Worm (Caenorhabditis elegans) whole organism, L3 larva: Measurements from ENCODE around the gene ztf-8.
A peak's percentile ranks its signal among the peaks of the same experiment; 100 is the strongest.

Experiments used
- ZK546.5 ChIP-seq: sonication (generic microtip); optimal IDR thresholded peaks from 2 replicates; lab custom pipeline; 2017; ENCODE audit warnings: missing biosample characterization, missing genetic modification characterization
- aly-2 ChIP-seq: fragments of 150-350 bp; optimal IDR thresholded peaks from 2 replicates; lab custom pipeline; 2014; ENCODE audit warnings: missing biosample characterization, missing genetic modification characterization
- ama-1 ChIP-seq: fragments of 150-350 bp; optimal IDR thresholded peaks from 2 replicates; lab custom pipeline; 2018
- ceh-16 ChIP-seq: sonication (generic microtip); optimal IDR thresholded peaks from 2 replicates; lab custom pipeline; 2017; ENCODE audit warnings: missing biosample characterization, missing genetic modification characterization
- ceh-9 ChIP-seq: sonication (generic microtip); optimal IDR thresholded peaks from 2 replicates; lab custom pipeline; 2018; ENCODE audit warnings: missing biosample characterization, missing genetic modification characterization
- daf-12 ChIP-seq: fragments of 150-350 bp; optimal IDR thresholded peaks from 2 replicates; lab custom pipeline; 2014; ENCODE audit warnings: missing biosample characterization, missing genetic modification reagents, missing genetic modification characterization
- egl-27 ChIP-seq: sonication (generic microtip); optimal IDR thresholded peaks from 4 replicates; lab custom pipeline; 2017; ENCODE audit warnings: missing biosample characterization, missing genetic modification reagents, missing genetic modification characterization
- egl-5 ChIP-seq: fragments of 150-350 bp; optimal IDR thresholded peaks from 2 replicates; lab custom pipeline; 2017; ENCODE audit warnings: missing biosample characterization, missing genetic modification reagents, missing genetic modification characterization, inconsistent platforms
- elt-1 ChIP-seq: fragments of 150-350 bp; optimal IDR thresholded peaks from 2 replicates; lab custom pipeline; 2014; ENCODE audit warnings: missing biosample characterization, missing genetic modification characterization
- elt-2 ChIP-seq: sonication (generic microtip); optimal IDR thresholded peaks from 2 replicates; lab custom pipeline; 2016; ENCODE audit warnings: missing genetic modification reagents, mild to moderate bottlenecking, missing genetic modification characterization, missing compliant biosample characterization
- fkh-2 ChIP-seq: fragments of 150-350 bp; optimal IDR thresholded peaks from 2 replicates; lab custom pipeline; 2014; ENCODE audit warnings: missing biosample characterization, missing genetic modification reagents, missing genetic modification characterization
- fos-1 ChIP-seq: fragments of 150-350 bp; optimal IDR thresholded peaks from 2 replicates; lab custom pipeline; 2014; ENCODE audit warnings: missing biosample characterization, missing genetic modification characterization
- hmg-11 ChIP-seq: sonication (generic microtip); optimal IDR thresholded peaks from 2 replicates; lab custom pipeline; 2016; ENCODE audit warnings: missing genetic modification characterization, missing compliant biosample characterization
- lin-15B ChIP-seq: fragments of 150-350 bp; optimal IDR thresholded peaks from 2 replicates; lab custom pipeline; 2014; ENCODE audit warnings: missing biosample characterization, missing genetic modification characterization
- lsy-12 ChIP-seq: sonication (generic microtip); optimal IDR thresholded peaks from 2 replicates; lab custom pipeline; 2016; ENCODE audit warnings: mild to moderate bottlenecking, missing genetic modification characterization, missing compliant biosample characterization
- mdl-1 ChIP-seq: fragments of 150-350 bp; optimal IDR thresholded peaks from 2 replicates; lab custom pipeline; 2014; ENCODE audit warnings: missing biosample characterization, missing genetic modification characterization
- mml-1 ChIP-seq: fragments of 150-350 bp; sonication (generic microtip); optimal IDR thresholded peaks from 3 replicates; lab custom pipeline; 2014; ENCODE audit warnings: missing biosample characterization, missing genetic modification characterization
- nfya-1 ChIP-seq: sonication (generic microtip); optimal IDR thresholded peaks from 2 replicates; lab custom pipeline; 2017; ENCODE audit warnings: missing genetic modification characterization, mild to moderate bottlenecking, missing compliant biosample characterization, antibody characterized with exemption, moderate library complexity; ENCODE audit not compliant: insufficient read depth
- nhr-11 ChIP-seq: fragments of 150-350 bp; optimal IDR thresholded peaks from 2 replicates; lab custom pipeline; 2014; ENCODE audit warnings: missing biosample characterization, missing genetic modification characterization
- nhr-12 ChIP-seq: fragments of 150-350 bp; optimal IDR thresholded peaks from 2 replicates; lab custom pipeline; 2014; ENCODE audit warnings: missing biosample characterization, missing genetic modification characterization
- nhr-23 ChIP-seq: fragments of 150-350 bp; optimal IDR thresholded peaks from 2 replicates; lab custom pipeline; 2014; ENCODE audit warnings: missing biosample characterization, missing genetic modification reagents, missing genetic modification characterization
- nhr-237 ChIP-seq: fragments of 150-350 bp; optimal IDR thresholded peaks from 2 replicates; lab custom pipeline; 2014; ENCODE audit warnings: missing biosample characterization, missing genetic modification characterization
- nhr-25 ChIP-seq: sonication (generic microtip); optimal IDR thresholded peaks from 2 replicates; lab custom pipeline; 2017; ENCODE audit warnings: missing biosample characterization, missing genetic modification characterization
- nhr-28 ChIP-seq: fragments of 150-350 bp; optimal IDR thresholded peaks from 2 replicates; lab custom pipeline; 2014; ENCODE audit warnings: missing biosample characterization, missing genetic modification characterization
- nhr-43 ChIP-seq: sonication (generic microtip); optimal IDR thresholded peaks from 2 replicates; lab custom pipeline; 2016; ENCODE audit warnings: mild to moderate bottlenecking, missing genetic modification characterization, missing compliant biosample characterization; ENCODE audit not compliant: poor library complexity, severe bottlenecking
- pha-4 ChIP-seq: fragments of 150-350 bp; optimal IDR thresholded peaks from 2 replicates; lab custom pipeline; 2014; ENCODE audit warnings: missing biosample characterization, missing genetic modification reagents, missing genetic modification characterization
- pqm-1 ChIP-seq: fragments of 150-350 bp; optimal IDR thresholded peaks from 2 replicates; lab custom pipeline; 2017; ENCODE audit warnings: missing biosample characterization, missing genetic modification characterization, inconsistent platforms
- sea-2 ChIP-seq: fragments of 150-350 bp; sonication (generic microtip); optimal IDR thresholded peaks from 4 replicates; lab custom pipeline; 2014; ENCODE audit warnings: missing biosample characterization, missing genetic modification reagents, missing genetic modification characterization
- skn-1 ChIP-seq: fragments of 150-350 bp; optimal IDR thresholded peaks from 2 replicates; lab custom pipeline; 2014; ENCODE audit warnings: missing biosample characterization, missing genetic modification characterization
- snpc-4 ChIP-seq: fragments of 150-350 bp; optimal IDR thresholded peaks from 2 replicates; lab custom pipeline; 2014; ENCODE audit warnings: missing biosample characterization, missing genetic modification characterization
- tbx-2 ChIP-seq: sonication (generic microtip); optimal IDR thresholded peaks from 2 replicates; lab custom pipeline; 2016; ENCODE audit warnings: mild to moderate bottlenecking, missing genetic modification characterization, missing compliant biosample characterization
- unc-39 ChIP-seq: sonication (generic microtip); optimal IDR thresholded peaks from 4 replicates; lab custom pipeline; 2017; ENCODE audit warnings: missing biosample characterization, missing genetic modification characterization
- unc-62 ChIP-seq: fragments of 150-350 bp; sonication (generic microtip); optimal IDR thresholded peaks from 4 replicates; lab custom pipeline; 2014; ENCODE audit warnings: missing biosample characterization, missing genetic modification reagents, missing genetic modification characterization
- zag-1 ChIP-seq: fragments of 150-350 bp; optimal IDR thresholded peaks from 2 replicates; lab custom pipeline; 2014; ENCODE audit warnings: missing biosample characterization, missing genetic modification characterization
- ztf-11 ChIP-seq: fragments of 150-350 bp; optimal IDR thresholded peaks from 2 replicates; lab custom pipeline; 2014; ENCODE audit warnings: missing biosample characterization, missing genetic modification characterization

Gene ztf-8

DNA sequence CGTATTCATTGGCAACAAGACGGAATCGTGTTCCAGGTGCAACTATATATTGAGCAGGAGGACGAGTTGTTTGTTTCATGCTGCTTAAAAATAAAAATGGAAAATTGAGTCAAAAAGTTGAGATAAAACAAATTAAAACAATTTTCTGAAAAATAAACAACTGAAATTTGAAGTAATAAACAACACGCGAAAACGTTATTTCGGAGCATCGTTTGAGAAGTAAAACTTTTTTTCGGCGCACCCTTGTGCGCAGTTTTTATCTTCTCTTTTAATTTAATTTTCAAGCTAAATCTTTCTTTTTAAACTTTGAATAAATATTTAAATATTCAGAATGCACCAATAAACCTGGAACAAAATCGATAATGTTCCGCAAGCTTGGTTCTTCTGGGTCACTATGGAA, 19.2 kb downstream of the ztf-8 start, which contains the start of the genes sumv-1 and gop-1:
TSS of gene sumv-1 (minus strand) at position 80 of the 400 bp plus-strand sequence.
TSS of gene gop-1 (plus strand) at position 331 of the 400 bp plus-strand sequence.
- TF ChIP-seq daf-12 (tag; lab: Kevin White, UChicago) (no peak), pha-4 (tag; lab: Kevin White, UChicago) (peak; percentile 42)

DNA sequence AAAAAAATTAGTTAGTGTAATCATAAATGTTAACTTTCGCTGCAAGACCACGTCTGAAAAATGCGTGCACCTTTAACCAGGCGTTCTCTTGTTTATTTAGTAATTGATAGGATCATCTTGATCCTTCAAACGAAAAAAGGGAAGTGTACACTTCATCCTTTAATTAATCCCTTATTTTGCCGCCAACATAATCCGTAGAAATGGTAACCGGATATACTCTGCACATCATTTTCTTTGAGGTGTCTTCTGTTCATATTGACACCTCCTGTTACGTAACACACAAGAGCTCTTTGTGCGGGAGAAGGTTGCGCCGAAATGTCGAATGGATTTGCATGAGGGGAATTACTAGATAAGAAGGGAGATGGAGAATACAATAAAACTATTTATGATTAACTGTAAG, 24.6 kb downstream of the ztf-8 start:
- TF ChIP-seq hmg-11 (tag; lab: Kevin White, UChicago) (no peak), nhr-23 (no peak), ceh-9 (tag; lab: Kevin White, UChicago) (no peak), ceh-16 (tag; lab: Kevin White, UChicago) (no peak), nhr-25 (no peak), mdl-1 (tag; lab: Kevin White, UChicago) (no peak), egl-5 (no peak), fkh-2 (no peak), ZK546.5 (tag; lab: Kevin White, UChicago) (no peak), elt-1 (tag; lab: Kevin White, UChicago) (no peak), nhr-43 (tag; lab: Kevin White, UChicago) (no peak), nhr-12 (tag; lab: Kevin White, UChicago) (no peak), skn-1 (tag; lab: Kevin White, UChicago) (no peak), ama-1 (no peak), nhr-11 (tag; lab: Kevin White, UChicago) (no peak), pha-4 (tag; lab: Kevin White, UChicago) (no peak), nhr-237 (tag; lab: Kevin White, UChicago) (no peak), sea-2 (GFP tag; lab: Kevin White, UChicago) (no peak), nfya-1 (tag; lab: Kevin White, UChicago) (no peak), tbx-2 (tag; lab: Kevin White, UChicago) (no peak)
- TF ChIP-seq, all 47 proteins: peak for 0

DNA sequence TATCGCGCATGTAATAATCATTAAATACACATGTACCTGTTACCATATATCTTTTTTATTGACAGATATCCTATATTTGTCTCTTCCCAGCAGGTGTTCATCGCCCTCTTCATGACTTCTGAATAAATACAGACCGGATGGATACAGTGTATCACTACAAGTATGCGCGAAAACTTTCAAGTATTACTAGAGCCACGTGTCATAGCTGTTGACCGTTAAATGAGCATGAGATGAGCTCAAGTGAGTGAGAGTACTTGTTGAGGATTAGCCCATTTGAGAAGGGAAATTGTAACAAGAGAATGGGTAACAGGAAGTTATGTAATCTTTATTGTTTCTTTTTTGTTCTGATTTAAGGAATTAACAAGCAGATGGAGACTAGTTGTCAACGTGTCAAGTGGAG, 28.2 kb downstream of the ztf-8 start:
- TF ChIP-seq ztf-11 (tag; lab: Kevin White, UChicago) (no peak), elt-1 (tag; lab: Kevin White, UChicago) (no peak), unc-39 (tag; lab: Kevin White, UChicago) (no peak), mml-1 (tag; lab: Kevin White, UChicago) (no peak)

DNA sequence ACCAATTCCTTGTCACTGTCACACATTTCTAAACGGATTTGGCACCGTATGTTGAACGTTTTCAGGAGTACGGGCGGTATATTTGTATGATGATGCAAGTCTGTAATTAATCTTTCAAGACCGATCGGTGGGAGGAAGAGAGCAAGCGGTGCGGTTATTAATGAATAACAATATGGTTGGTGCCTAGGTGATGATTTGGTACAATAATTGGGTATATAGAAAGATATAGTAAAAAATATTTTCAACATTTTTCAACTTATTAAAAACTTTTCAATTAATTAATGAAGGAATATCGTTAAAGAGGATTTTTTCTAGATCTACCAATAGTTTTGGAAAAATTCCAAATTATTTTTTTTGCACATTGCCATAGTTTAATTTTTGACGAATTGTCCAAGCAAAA, 28.7 kb downstream of the ztf-8 start, which contains the start of gene cnd-1:
TSS of gene cnd-1 (minus strand) at position 101 of the 400 bp plus-strand sequence.
- TF ChIP-seq zag-1 (tag; lab: Kevin White, UChicago) (no peak), snpc-4 (tag; lab: Kevin White, UChicago) (no peak)
- TF ChIP-seq, all 47 proteins: peak for 0

DNA sequence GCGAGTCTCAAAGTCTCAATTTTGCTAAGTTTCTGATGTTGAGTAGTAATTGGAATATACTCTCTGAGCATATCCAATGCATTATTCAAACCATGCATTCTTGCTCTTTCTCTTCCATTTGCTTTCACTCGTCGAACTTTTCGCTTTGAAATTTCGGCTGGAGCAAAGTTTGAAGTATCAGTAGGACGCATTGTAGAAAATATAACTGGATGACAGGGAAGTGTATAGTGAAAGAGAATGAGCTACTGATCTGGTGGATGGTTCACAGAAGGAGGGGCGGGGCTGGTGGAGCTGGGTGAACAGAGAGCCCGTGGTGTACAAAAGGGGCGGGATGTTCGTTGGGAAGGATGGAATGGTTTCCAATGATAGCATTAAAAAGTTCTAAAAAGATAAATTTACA, 31.4 kb downstream of the ztf-8 start:
- no peak for TF ChIP-seq lin-15B
- no peak for TF ChIP-seq lsy-12 (tag; lab: Kevin White, UChicago)
- no peak for TF ChIP-seq tbx-2 (tag; lab: Kevin White, UChicago)
- no peak for TF ChIP-seq nhr-25
- TF ChIP-seq snpc-4 (tag; lab: Kevin White, UChicago): no peak
- no peak for TF ChIP-seq unc-62 (GFP tag; lab: Kevin White, UChicago)
- TF ChIP-seq nhr-12 (tag; lab: Kevin White, UChicago): no peak
- TF ChIP-seq mdl-1 (tag; lab: Kevin White, UChicago): no peak
- TF ChIP-seq ama-1: no peak

DNA sequence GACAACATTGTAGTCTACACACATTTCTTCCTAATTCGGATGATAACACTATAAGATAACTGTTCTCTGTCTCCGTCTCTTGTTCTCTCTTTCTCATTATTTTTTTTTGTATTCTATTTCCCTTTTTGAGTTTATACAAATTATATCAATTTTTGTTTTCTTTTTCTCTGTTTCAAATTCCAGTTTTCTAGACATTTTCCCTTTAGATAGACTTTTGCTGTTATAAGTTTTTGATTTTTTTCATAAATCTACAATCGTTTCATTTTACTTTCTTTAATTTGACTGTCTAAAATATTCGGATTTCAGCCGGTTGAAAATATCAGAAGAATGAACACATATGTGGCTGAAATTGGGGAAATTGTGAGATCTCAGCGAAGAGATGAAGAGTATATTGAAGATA, 37.2 kb downstream of the ztf-8 start, which contains the start of gene prx-10:
TSS of gene prx-10 (plus strand) at position 301 of the 400 bp plus-strand sequence.
- TF ChIP-seq ceh-9 (tag; lab: Kevin White, UChicago) (no peak), elt-2 (peak; percentile 24)

DNA sequence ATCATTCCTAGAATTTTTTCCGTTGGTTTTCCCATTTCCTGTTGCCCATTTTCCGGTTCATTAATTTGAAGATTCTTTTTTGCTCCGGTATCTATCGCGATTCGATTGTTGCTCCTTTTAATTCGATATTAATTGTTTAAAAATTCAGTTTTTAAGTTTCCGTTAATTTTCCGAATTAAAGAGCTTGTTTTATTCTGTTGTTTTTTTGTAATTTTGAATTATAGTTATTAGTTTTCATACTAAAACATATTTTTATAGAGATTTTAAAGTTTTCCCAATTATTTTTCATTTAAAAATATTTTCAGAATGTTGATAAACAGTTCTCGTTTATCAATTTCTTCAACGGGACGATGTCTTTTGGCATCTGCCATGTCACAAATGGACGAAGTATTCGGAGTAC, 39.0 kb downstream of the ztf-8 start, which contains the start of gene mrps-26:
TSS of gene mrps-26 (plus strand) at position 301 of the 400 bp plus-strand sequence.
- TF ChIP-seq ceh-16 (tag; lab: Kevin White, UChicago) (no peak), daf-12 (tag; lab: Kevin White, UChicago) (no peak), fkh-2 (no peak), lin-15B (no peak), ZK546.5 (tag; lab: Kevin White, UChicago) (no peak), nfya-1 (tag; lab: Kevin White, UChicago) (no peak), nhr-237 (tag; lab: Kevin White, UChicago) (no peak), elt-1 (tag; lab: Kevin White, UChicago) (no peak), nhr-43 (tag; lab: Kevin White, UChicago) (no peak), ceh-9 (tag; lab: Kevin White, UChicago) (no peak), unc-39 (tag; lab: Kevin White, UChicago) (no peak), fos-1 (tag; lab: Kevin White, UChicago) (no peak), nhr-28 (tag; lab: Kevin White, UChicago) (no peak), aly-2 (tag; lab: Kevin White, UChicago) (no peak), nhr-25 (no peak), pqm-1 (no peak), elt-2 (no peak), egl-27 (tag; lab: Kevin White, UChicago) (no peak), nhr-11 (tag; lab: Kevin White, UChicago) (no peak)
